Worm (Caenorhabditis elegans) whole organism, young adult: ENCODE results near the gene F13C5.2.

Experiments
- F49E8.2 ChIP-seq: sonication (generic microtip); optimal IDR thresholded peaks from 3 replicates; lab custom pipeline; 2017; ENCODE audit warnings: missing genetic modification characterization, mild to moderate bottlenecking, missing compliant biosample characterization, antibody characterized with exemption, moderate library complexity; ENCODE audit not compliant: insufficient read depth
- ama-1 ChIP-seq, 3 experiments: fragments of 150-350 bp in 1 of 3; sonication (generic microtip) in 2 of 3; optimal IDR thresholded peaks; 2 replicates each; lab custom pipeline; 2014 to 2018; ENCODE audit warnings: missing biosample characterization in 2 of 3, missing genetic modification characterization in 2 of 3, missing genetic modification reagents in 2 of 3
- attf-5 ChIP-seq: fragments of 200-800 bp; sonication (Bioruptor generic); optimal IDR thresholded peaks from 2 replicates; lab custom pipeline; 2018; ENCODE audit warnings: mild to moderate bottlenecking, missing genetic modification characterization, missing compliant biosample characterization
- ceh-79 ChIP-seq: sonication (generic microtip); optimal IDR thresholded peaks from 2 replicates; lab custom pipeline; 2017; ENCODE audit warnings: mild to moderate bottlenecking, missing genetic modification characterization, missing compliant biosample characterization
- ets-4 ChIP-seq: fragments of 200-800 bp; sonication (Bioruptor generic); optimal IDR thresholded peaks from 2 replicates; lab custom pipeline; 2018; ENCODE audit warnings: mild to moderate bottlenecking, missing genetic modification characterization, missing compliant biosample characterization
- fkh-3 ChIP-seq: sonication (generic microtip); optimal IDR thresholded peaks from 2 replicates; lab custom pipeline; 2016; ENCODE audit warnings: mild to moderate bottlenecking, missing genetic modification characterization, missing compliant biosample characterization
- madf-8 ChIP-seq: fragments of 200-800 bp; sonication (Bioruptor generic); conservative IDR thresholded peaks from 2 replicates; pipeline ENCODE4 v1.3.6; 2022; ENCODE audit warnings: missing genetic modification reagents, missing genetic modification characterization, missing compliant biosample characterization
- nfyb-1 ChIP-seq: fragments of 200-800 bp; sonication (Bioruptor generic); IDR thresholded peaks from 2 replicates; pipeline ENCODE4 v1.3.6; 2022; ENCODE audit warnings: missing genetic modification reagents, missing genetic modification characterization, missing compliant biosample characterization
- pha-4 ChIP-seq: fragments of 150-350 bp; sonication (generic microtip); optimal IDR thresholded peaks from 2 replicates; lab custom pipeline; 2014; ENCODE audit warnings: missing biosample characterization, missing genetic modification reagents, missing genetic modification characterization
- snpc-4 ChIP-seq, 5 experiments: fragments of 150-350 bp in 1 of 5; sonication (generic microtip) in 4 of 5; optimal IDR thresholded peaks; 2 replicates each; lab custom pipeline; 2014 to 2018; ENCODE audit warnings: missing genetic modification characterization in 5 of 5, missing biosample characterization in 3 of 5, antibody characterized with exemption in 2 of 5, mild to moderate bottlenecking in 2 of 5, missing compliant biosample characterization in 2 of 5, missing genotype in 2 of 5, moderate library complexity in 2 of 5, missing genetic modification reagents in 1 of 5
- tbx-9 ChIP-seq: sonication (generic microtip); optimal IDR thresholded peaks from 2 replicates; lab custom pipeline; 2016; ENCODE audit warnings: borderline replicate concordance, missing genetic modification characterization, inconsistent platforms, missing compliant biosample characterization
- unc-130 ChIP-seq: sonication (generic microtip); optimal IDR thresholded peaks from 2 replicates; lab custom pipeline; 2016; ENCODE audit warnings: missing genetic modification reagents, missing genetic modification characterization, missing compliant biosample characterization
- unc-62 ChIP-seq: fragments of 150-350 bp; optimal IDR thresholded peaks from 2 replicates; lab custom pipeline; 2014; ENCODE audit warnings: missing biosample characterization, missing genetic modification reagents, missing genetic modification characterization
- ztf-25 ChIP-seq: fragments of 200-800 bp; sonication (Bioruptor generic); IDR thresholded peaks from 2 replicates; pipeline ENCODE4 v1.3.6; 2022; ENCODE audit warnings: missing genetic modification reagents, missing genetic modification characterization, missing compliant biosample characterization

DNA sequence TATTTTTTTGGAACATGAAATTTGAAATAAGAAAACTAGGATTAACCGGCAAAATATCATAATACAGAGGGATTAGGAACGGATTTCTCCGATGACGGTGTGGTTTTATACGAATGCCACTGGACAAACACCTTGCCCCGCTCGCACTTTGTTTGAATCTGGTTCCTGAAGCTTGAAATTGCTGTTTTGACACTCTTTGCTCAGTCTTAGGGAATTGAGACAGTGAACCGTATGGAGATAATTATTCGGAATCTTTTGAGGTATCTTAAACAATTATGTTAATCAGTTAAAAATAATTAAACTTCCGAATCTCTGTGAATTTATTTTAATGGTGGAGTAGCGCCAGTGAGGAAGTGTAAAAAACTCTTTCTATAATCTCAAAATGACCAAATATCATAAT is 5.7 kb downstream of the F13C5.2 start, which contains the start of gene F13C5.3:
- TF ChIP-seq attf-5 (GFP tag; lab: Kevin White, UChicago): no peak
- no peak for TF ChIP-seq nfyb-1
- TF ChIP-seq snpc-4 (GFP tag; optimal IDR thresholded peaks at IDR 0.05; lab: Kevin White, UChicago): no peak
- no peak for TF ChIP-seq snpc-4 (tag; optimal IDR thresholded peaks at IDR 0.05; lab: Kevin White, UChicago)
- no peak for TF ChIP-seq madf-8 (GFP tag; lab: Robert Waterston, UW)
- no peak for TF ChIP-seq ztf-25 (GFP tag; lab: Robert Waterston, UW)
- TF ChIP-seq pha-4 (tag; lab: Kevin White, UChicago): no peak
- TF ChIP-seq ets-4 (GFP tag; lab: Kevin White, UChicago): no peak
- TF ChIP-seq unc-62 (GFP tag; lab: Kevin White, UChicago): no peak
- TF ChIP-seq ceh-79 (tag; lab: Kevin White, UChicago): no peak
- no peak for TF ChIP-seq fkh-3 (tag; lab: Kevin White, UChicago)
- no peak for TF ChIP-seq F49E8.2 (tag; lab: Kevin White, UChicago)
- TF ChIP-seq unc-130 (GFP tag; lab: Kevin White, UChicago): no peak
- TF ChIP-seq ama-1 (optimal IDR thresholded peaks at IDR 0.05; lab: Kevin White, UChicago): no peak
- no peak for TF ChIP-seq ama-1 (GFP tag; optimal IDR thresholded peaks at IDR 0.05; lab: Kevin White, UChicago)
- no peak for TF ChIP-seq tbx-9 (tag; lab: Kevin White, UChicago)
